Worm (Caenorhabditis elegans): ENCODE data around the gene Y66D12A.11.

DNA sequence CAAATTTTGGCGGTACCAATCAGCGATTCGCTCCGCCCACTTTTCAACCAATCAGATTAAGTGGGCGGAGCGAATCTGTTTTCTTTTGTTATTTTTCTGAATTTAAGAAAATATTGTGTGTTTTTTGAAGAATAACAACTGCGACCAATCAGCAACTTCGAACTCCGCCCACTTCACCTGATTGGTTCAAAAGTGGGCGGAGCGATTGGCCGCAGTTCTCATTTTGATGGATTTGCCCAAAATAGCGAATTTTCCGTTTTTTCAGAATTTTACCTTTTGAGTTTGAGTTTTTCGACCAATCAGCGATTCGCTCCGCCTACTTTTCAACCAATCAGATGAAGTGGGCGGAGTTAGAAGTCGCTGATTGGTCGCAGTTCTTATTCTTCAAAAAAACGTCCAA lies 26.0 kb downstream of the Y66D12A.11 start:
- TF ChIP-seq unc-62 (GFP tag; optimal IDR thresholded peaks at IDR 0.05) (no peak), nhr-77 (tag; optimal IDR thresholded peaks at IDR 0.05) (no peak), nhr-23 (tag; optimal IDR thresholded peaks at IDR 0.05) (no peak)
